ENCODE assay signal across 7 worm cellular contexts in the genomic region with DNA sequence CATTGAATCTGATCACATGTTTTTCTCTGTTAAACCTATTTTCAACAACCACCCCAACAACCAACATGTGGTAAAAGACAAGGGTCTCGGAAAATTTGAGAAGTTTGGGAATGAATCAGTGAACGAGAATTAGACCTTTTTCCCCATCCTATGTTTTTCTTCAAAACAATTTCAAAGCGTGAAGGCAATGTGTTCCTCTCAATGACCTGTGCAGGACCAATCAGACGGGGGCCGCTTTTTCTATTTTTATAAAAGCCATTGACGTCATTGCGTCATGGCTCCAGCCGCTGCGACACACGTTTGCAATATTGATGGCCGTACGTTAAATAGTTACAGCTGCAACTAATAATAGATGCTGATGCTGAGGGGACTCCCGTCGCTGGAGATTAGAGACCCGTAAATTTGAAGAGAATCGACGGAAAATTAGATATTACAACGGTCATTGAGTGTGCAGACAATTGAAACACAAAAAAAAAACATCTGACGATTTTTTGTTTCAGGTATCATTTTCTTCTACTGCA.
TF ChIP-seq lines count a peak whose summit lies in the region.

No protein-coding gene starts in this region.

TF ChIP-seq in whole organism, L1 larva, 84 proteins besides CTCF, POLR2A, EP300 and RAD21 (continues in another document):
- TF ChIP-seq pag-3 (tag; optimal IDR thresholded peaks at IDR 0.05; lab: Kevin White, UChicago; ENCODE audit: borderline replicate concordance, insufficient read depth), result no peak
- TF ChIP-seq mef-2 (tag; optimal IDR thresholded peaks at IDR 0.05; lab: Kevin White, UChicago), result no peak
- TF ChIP-seq egl-13 (tag; optimal IDR thresholded peaks at IDR 0.05; lab: Kevin White, UChicago), result no peak
- TF ChIP-seq Y116A8C.19 (tag; optimal IDR thresholded peaks at IDR 0.05; lab: Kevin White, UChicago; ENCODE audit: borderline replicate concordance), result no peak
- no peak for TF ChIP-seq elt-2 (tag; optimal IDR thresholded peaks at IDR 0.05; lab: Kevin White, UChicago)
- peak; percentile 99 for TF ChIP-seq dsc-1 (tag; optimal IDR thresholded peaks at IDR 0.05; lab: Kevin White, UChicago)
- peak; percentile 59 for TF ChIP-seq nhr-71 (tag; optimal IDR thresholded peaks at IDR 0.05; lab: Kevin White, UChicago)
- peak; percentile 34 for TF ChIP-seq nhr-85 (tag; lab: Kevin White, UChicago)
- peak; percentile 95 for TF ChIP-seq fkh-4 (tag; optimal IDR thresholded peaks at IDR 0.05; lab: Kevin White, UChicago; ENCODE audit: borderline replicate concordance)
- peak; percentile 30 for TF ChIP-seq rnt-1 (tag; optimal IDR thresholded peaks at IDR 0.05; lab: Kevin White, UChicago)
- no peak for TF ChIP-seq unc-30 (tag; optimal IDR thresholded peaks at IDR 0.05; lab: Kevin White, UChicago)

TF ChIP-seq in whole organism, L2 larva, 48 proteins besides CTCF, POLR2A, EP300 and RAD21:
- TF ChIP-seq ceh-82 (tag; optimal IDR thresholded peaks at IDR 0.05; lab: Kevin White, UChicago) (no peak), sma-9 (GFP tag; optimal IDR thresholded peaks at IDR 0.05; lab: Kevin White, UChicago) (peak; percentile 55), sma-9 (tag; optimal IDR thresholded peaks at IDR 0.05; lab: Kevin White, UChicago) (no peak)
TF ChIP-seq in whole organism, L2 larva: peak in this region for 1.

TF ChIP-seq in whole organism, L3 larva, 47 proteins besides CTCF, POLR2A, EP300 and RAD21:
- TF ChIP-seq ZK546.5 (tag; optimal IDR thresholded peaks at IDR 0.05; lab: Kevin White, UChicago), result no peak
- peak; percentile 38 for TF ChIP-seq egl-5 (tag; optimal IDR thresholded peaks at IDR 0.05; lab: Kevin White, UChicago)
- TF ChIP-seq nhr-43 (tag; optimal IDR thresholded peaks at IDR 0.05; lab: Kevin White, UChicago; ENCODE audit: poor library complexity, severe bottlenecking), result no peak
- peak; percentile 52 for TF ChIP-seq lin-39 (tag; optimal IDR thresholded peaks at IDR 0.05; lab: Kevin White, UChicago)
- TF ChIP-seq ztf-4 (tag; optimal IDR thresholded peaks at IDR 0.05; lab: Kevin White, UChicago), result no peak
- no peak for TF ChIP-seq eor-1 (tag; optimal IDR thresholded peaks at IDR 0.05; lab: Kevin White, UChicago)
- TF ChIP-seq mdl-1 (tag; optimal IDR thresholded peaks at IDR 0.05; lab: Kevin White, UChicago), result no peak
- TF ChIP-seq nhr-77 (tag; optimal IDR thresholded peaks at IDR 0.05; lab: Kevin White, UChicago), result no peak
- no peak for TF ChIP-seq nhr-237 (tag; optimal IDR thresholded peaks at IDR 0.05; lab: Kevin White, UChicago)
- peak; percentile 26 for TF ChIP-seq nfya-1 (tag; optimal IDR thresholded peaks at IDR 0.05; lab: Kevin White, UChicago; ENCODE audit: insufficient read depth)
- no peak for TF ChIP-seq daf-12 (tag; optimal IDR thresholded peaks at IDR 0.05; lab: Kevin White, UChicago)
- no peak for TF ChIP-seq pha-4 (tag; optimal IDR thresholded peaks at IDR 0.05; lab: Kevin White, UChicago)
- TF ChIP-seq R02D3.7 (tag; optimal IDR thresholded peaks at IDR 0.05; lab: Kevin White, UChicago), result no peak

TF ChIP-seq in whole organism, L4 larva, 104 proteins besides CTCF, POLR2A, EP300 and RAD21 (continues in another document):
- TF ChIP-seq gei-8 (GFP tag; optimal IDR thresholded peaks at IDR 0.05; lab: Kevin White, UChicago) (no peak), zfp-2 (tag; optimal IDR thresholded peaks at IDR 0.05; lab: Kevin White, UChicago) (no peak), hmg-1.1 (GFP tag; IDR thresholded peaks at IDR 0.05; lab: Robert Waterston, UW) (0 out of 2 replicates have a peak, but pooled peaks have one; percentile 25), nhr-28 (tag; optimal IDR thresholded peaks at IDR 0.05; lab: Kevin White, UChicago) (no peak), ceh-32 (tag; optimal IDR thresholded peaks at IDR 0.05; lab: Kevin White, UChicago; ENCODE audit: poor library complexity) (no peak), unc-62 (GFP tag; optimal IDR thresholded peaks at IDR 0.05 in 1 of 2; lab: Kevin White, UChicago) (peak in 1 of 2 experiments; percentile 89), unc-62 (tag; optimal IDR thresholded peaks at IDR 0.05; lab: Kevin White, UChicago) (no peak), nhr-77 (tag; optimal IDR thresholded peaks at IDR 0.05; lab: Kevin White, UChicago) (no peak), T26A8.4 (GFP tag; IDR thresholded peaks at IDR 0.05; lab: Robert Waterston, UW) (no peak), lim-7 (GFP tag; IDR thresholded peaks at IDR 0.05; lab: Robert Waterston, UW) (no peak), nhr-10 (tag; optimal IDR thresholded peaks at IDR 0.05; lab: Kevin White, UChicago) (no peak), dve-1 (tag; optimal IDR thresholded peaks at IDR 0.05; lab: Kevin White, UChicago; ENCODE audit: insufficient read depth) (no peak), unc-39 (tag; optimal IDR thresholded peaks at IDR 0.05; lab: Kevin White, UChicago) (no peak), hlh-30 (tag; optimal IDR thresholded peaks at IDR 0.05; lab: Kevin White, UChicago; ENCODE audit: insufficient read depth) (no peak), aha-1 (tag; lab: Kevin White, UChicago) (no peak)

TF ChIP-seq in whole organism, late embryonic, 69 proteins besides CTCF, POLR2A, EP300 and RAD21:
- TF ChIP-seq hlh-8 (tag; optimal IDR thresholded peaks at IDR 0.05; lab: Kevin White, UChicago), result peak; percentile 56
- no peak for TF ChIP-seq dmd-4 (tag; optimal IDR thresholded peaks at IDR 0.05; lab: Kevin White, UChicago; ENCODE audit: borderline replicate concordance)
- no peak for TF ChIP-seq eyg-1 (tag; optimal IDR thresholded peaks at IDR 0.05; lab: Kevin White, UChicago)

TF ChIP-seq in whole organism, mixed stage, embryonic, 35 proteins besides CTCF, POLR2A, EP300 and RAD21:
- no peak for TF ChIP-seq mls-2 (tag; optimal IDR thresholded peaks at IDR 0.05; lab: Kevin White, UChicago)
- no peak for TF ChIP-seq ztf-11 (tag; optimal IDR thresholded peaks at IDR 0.05; lab: Kevin White, UChicago)
- no peak for TF ChIP-seq sem-2 (GFP tag; optimal IDR thresholded peaks at IDR 0.05; lab: Kevin White, UChicago)
- peak; percentile 43 for TF ChIP-seq hlh-1 (tag; optimal IDR thresholded peaks at IDR 0.05; lab: Kevin White, UChicago)
- no peak for TF ChIP-seq cnd-1 (tag; optimal IDR thresholded peaks at IDR 0.05; lab: Kevin White, UChicago)
- no peak for TF ChIP-seq lin-13 (tag; optimal IDR thresholded peaks at IDR 0.05; lab: Kevin White, UChicago)
- no peak for TF ChIP-seq nhr-12 (tag; optimal IDR thresholded peaks at IDR 0.05; lab: Kevin White, UChicago)
- no peak for TF ChIP-seq flh-1 (GFP tag; optimal IDR thresholded peaks at IDR 0.05; lab: Kevin White, UChicago)

TF ChIP-seq in whole organism, young adult, 124 proteins besides CTCF, POLR2A, EP300 and RAD21:
- TF ChIP-seq xnd-1 (tag; optimal IDR thresholded peaks at IDR 0.05; lab: Kevin White, UChicago) (no peak), attf-6 (GFP tag; IDR thresholded peaks at IDR 0.05; lab: Robert Waterston, UW) (no peak), B0336.3 (GFP tag; IDR thresholded peaks at IDR 0.05; lab: Robert Waterston, UW) (no peak), K12H6.12 (tag; optimal IDR thresholded peaks at IDR 0.05; lab: Kevin White, UChicago) (peak; percentile 27), K11D2.4 (GFP tag; IDR thresholded peaks at IDR 0.05; lab: Robert Waterston, UW) (0 out of 2 replicates have a peak, but pooled peaks have one; percentile 13), bed-1 (GFP tag; IDR thresholded peaks at IDR 0.05; lab: Robert Waterston, UW) (no peak), F37B4.10 (GFP tag; IDR thresholded peaks at IDR 0.05; lab: Robert Waterston, UW) (no peak)
TF ChIP-seq in whole organism, young adult: peak in this region for 2.
